Fruit fly (Drosophila melanogaster) Kc167 (cell line): ENCODE results near the gene NK7.1.

Source experiments
- Myc ChIP-seq: fragments of >200 bp; optimal IDR thresholded peaks from 2 replicates; lab custom pipeline; 2017; ENCODE audit warnings: missing external identifiers
- Sin3A ChIP-seq: fragments of >200 bp; optimal IDR thresholded peaks from 2 replicates; lab custom pipeline; 2018; ENCODE audit warnings: missing external identifiers
- insv ChIP-seq: fragments of >200 bp; optimal IDR thresholded peaks from 3 replicates; lab custom pipeline; 2018; ENCODE audit warnings: missing external identifiers
- psq ChIP-seq: fragments of >200 bp; optimal IDR thresholded peaks from 2 replicates; lab custom pipeline; 2017; ENCODE audit warnings: missing external identifiers

- no peak for TF ChIP-seq Myc (lab: Kevin White, UChicago)
- TF ChIP-seq psq, result no peak
- no peak for TF ChIP-seq insv (lab: Kevin White, UChicago)
- TF ChIP-seq Sin3A, result no peak
These were observed 3.1 kb downstream of the NK7.1 start for dm6 chr3R:14369481-14370198.
